Fruit fly (Drosophila melanogaster): ENCODE data around the gene capt.

Gene capt

dm6 chr2L:1144371-1145360 is 13.4 kb downstream of the capt start (continued):
- TF ChIP-seq MBD-R2 (GFP tag; IDR thresholded peaks at IDR 0.05) (no peak; the same call in 1 of the 2 replicates), sc (optimal IDR thresholded peaks at IDR 0.05) (no peak), sc (GFP tag; optimal IDR thresholded peaks at IDR 0.05) (peak; percentile 17), crol (GFP tag; IDR thresholded peaks at IDR 0.05) (no peak), gem (tag; optimal IDR thresholded peaks at IDR 0.05) (peak; percentile 81), Mrtf (GFP tag; IDR thresholded peaks at IDR 0.05) (peak; percentile 43; the same call in 1 of the 3 replicates), esg (GFP tag; conservative IDR thresholded peaks at IDR 0.05) (peak; percentile 35; the same call in 1 of the 2 replicates), kay (GFP tag; optimal IDR thresholded peaks at IDR 0.05) (no peak), CG31441 (GFP tag; IDR thresholded peaks at IDR 0.05) (peak; percentile 47), Pdp1 (GFP tag; optimal IDR thresholded peaks at IDR 0.05) (peak in 1 of 2 experiments; percentile 82), pita (GFP tag; optimal IDR thresholded peaks at IDR 0.05) (no peak), CG11696 (GFP tag; IDR thresholded peaks at IDR 0.05) (no peak), CG15073 (GFP tag; optimal IDR thresholded peaks at IDR 0.05) (no peak), ATbp (GFP tag; optimal IDR thresholded peaks at IDR 0.05) (peak; percentile 49), hth (optimal IDR thresholded peaks at IDR 0.05) (no peak), Antp (GFP tag; optimal IDR thresholded peaks at IDR 0.05) (peak; percentile 28), Deaf1 (tag; optimal IDR thresholded peaks at IDR 0.05) (peak; percentile 19), Nf-YB (GFP tag; optimal IDR thresholded peaks at IDR 0.05) (no peak), CG1233 (GFP tag; optimal IDR thresholded peaks at IDR 0.05) (peak; percentile 43), bigmax (GFP tag; optimal IDR thresholded peaks at IDR 0.05) (no peak), CG1603 (tag; optimal IDR thresholded peaks at IDR 0.05) (peak; percentile 78), CG4820 (GFP tag; optimal IDR thresholded peaks at IDR 0.05) (peak; percentile 33), Sox102F (GFP tag; optimal IDR thresholded peaks at IDR 0.05) (peak; percentile 79), CG12942 (GFP tag; optimal IDR thresholded peaks at IDR 0.05) (peak; percentile 2), zfh1 (GFP tag; IDR thresholded peaks at IDR 0.05) (peak; percentile 51; the same call in 1 of the 3 replicates), Elba2 (GFP tag; optimal IDR thresholded peaks at IDR 0.05) (no peak), unc-4 (GFP tag; IDR thresholded peaks at IDR 0.05; ENCODE audit: partially characterized antibody) (no peak), CG6765 (GFP tag; optimal IDR thresholded peaks at IDR 0.05) (no peak), Neu2 (GFP tag; optimal IDR thresholded peaks at IDR 0.05; ENCODE audit: borderline replicate concordance) (no peak), Doc3 (GFP tag; IDR thresholded peaks at IDR 0.05; ENCODE audit: partially characterized antibody) (no peak), NK7.1 (GFP tag; optimal IDR thresholded peaks at IDR 0.05) (peak; percentile 17), Ets97D (GFP tag; optimal IDR thresholded peaks at IDR 0.05) (no peak), dm (GFP tag; optimal IDR thresholded peaks at IDR 0.05) (no peak), CG10366 (GFP tag; IDR thresholded peaks at IDR 0.05) (peak; percentile 29), pho (GFP tag; optimal IDR thresholded peaks at IDR 0.05) (peak; percentile 18), CoRest (tag; optimal IDR thresholded peaks at IDR 0.05) (peak; percentile 60), ttk (GFP tag; IDR thresholded peaks at IDR 0.05) (no peak), H2.0 (GFP tag; IDR thresholded peaks at IDR 0.05) (no peak), CG13296 (GFP tag; optimal IDR thresholded peaks at IDR 0.05) (peak; percentile 42), CG32767 (GFP tag; IDR thresholded peaks at IDR 0.05) (0 out of 2 replicates have a peak, but pooled peaks have one; percentile 40), dpn (GFP tag; optimal IDR thresholded peaks at IDR 0.05) (peak in 1 of 2 experiments; percentile 35), CG14667 (GFP tag; IDR thresholded peaks at IDR 0.05) (no peak), CG30020 (tag; optimal IDR thresholded peaks at IDR 0.05) (no peak), CTCF (GFP tag; optimal IDR thresholded peaks at IDR 0.05) (peak; percentile 16), CG4854 (GFP tag; optimal IDR thresholded peaks at IDR 0.05) (peak; percentile 24), CG2889 (GFP tag; IDR thresholded peaks at IDR 0.05) (0 out of 3 replicates have a peak, but pooled peaks have one; percentile 16), pan (optimal IDR thresholded peaks at IDR 0.05) (no peak), pan (GFP tag; optimal IDR thresholded peaks at IDR 0.05 in 1 of 2, IDR thresholded peaks at IDR 0.05 in 1 of 2) (peak in 1 of 2 experiments; percentile 40), CG15269 (tag; optimal IDR thresholded peaks at IDR 0.05) (peak; percentile 54)
